Worm (Caenorhabditis elegans): ENCODE measurements around the gene Y110A2AL.3.

ce11 chrII:2878909-2879308 lies 12.0 kb downstream of the Y110A2AL.3 start:
- no peak for TF ChIP-seq nhr-11 (tag; optimal IDR thresholded peaks at IDR 0.05)
- no peak for TF ChIP-seq lin-39 (tag; optimal IDR thresholded peaks at IDR 0.05)
- TF ChIP-seq peb-1 (tag; optimal IDR thresholded peaks at IDR 0.05), result no peak
- no peak for TF ChIP-seq nhr-12 (tag; optimal IDR thresholded peaks at IDR 0.05)
- no peak for TF ChIP-seq F13H6.1 (tag; optimal IDR thresholded peaks at IDR 0.05)
- TF ChIP-seq elt-1 (tag; optimal IDR thresholded peaks at IDR 0.05), result no peak
- no peak for TF ChIP-seq nhr-10 (tag; optimal IDR thresholded peaks at IDR 0.05)
- TF ChIP-seq snpc-4 (tag; optimal IDR thresholded peaks at IDR 0.05), result no peak
- TF ChIP-seq lin-11 (tag; optimal IDR thresholded peaks at IDR 0.05), result no peak
- no peak for TF ChIP-seq mdl-1 (tag; optimal IDR thresholded peaks at IDR 0.05)
- no peak for TF ChIP-seq egl-27 (tag; optimal IDR thresholded peaks at IDR 0.05)

Data from whole organism, L2 larva.